Fruit fly (Drosophila melanogaster) whole organism, embryonic: ENCODE results near the gene CG3505.

Source experiments
- Antp ChIP-seq: fragments of 200-800 bp; sonication (Bioruptor generic); optimal IDR thresholded peaks from 3 replicates; lab custom pipeline; 2016; ENCODE audit warnings: missing biosample characterization, missing genetic modification characterization
- Bgb ChIP-seq: fragments of 200-800 bp; sonication (Bioruptor generic); IDR thresholded peaks from 2 replicates; pipeline ENCODE4 v1.3.6; 2022; ENCODE audit warnings: missing biosample characterization, missing genetic modification characterization; ENCODE audit not compliant: partially characterized antibody
- CG10209 ChIP-seq: fragments of 200-800 bp; sonication (Bioruptor generic); optimal IDR thresholded peaks from 3 replicates; lab custom pipeline; 2017; ENCODE audit warnings: missing biosample characterization, mild to moderate bottlenecking, missing genetic modification characterization, missing genetic modification reagents
- CG10431 ChIP-seq: fragments of 200-800 bp; sonication (Bioruptor generic); optimal IDR thresholded peaks from 3 replicates; lab custom pipeline; 2018; ENCODE audit warnings: missing biosample characterization, mild to moderate bottlenecking, missing genetic modification characterization
- CG11723 ChIP-seq: fragments of 200-800 bp; sonication (Bioruptor generic); optimal IDR thresholded peaks from 2 replicates; lab custom pipeline; 2017; ENCODE audit warnings: missing biosample characterization, mild to moderate bottlenecking, missing genetic modification characterization
- CG12659 ChIP-seq: fragments of 200-800 bp; sonication (Bioruptor generic); optimal IDR thresholded peaks from 3 replicates; lab custom pipeline; 2017; ENCODE audit warnings: mild to moderate bottlenecking, missing biosample characterization, missing genetic modification reagents, missing genetic modification characterization
- CG12769 ChIP-seq: fragments of 200-800 bp; sonication (Bioruptor generic); optimal IDR thresholded peaks from 2 replicates; lab custom pipeline; 2019; ENCODE audit warnings: missing biosample characterization, mild to moderate bottlenecking, missing genetic modification characterization, moderate library complexity
- CG13123 ChIP-seq: fragments of 200-800 bp; sonication (Bioruptor generic); optimal IDR thresholded peaks from 2 replicates; lab custom pipeline; 2016; ENCODE audit warnings: missing biosample characterization, missing genetic modification characterization
- CG14667 ChIP-seq: fragments of 200-800 bp; sonication (Bioruptor generic); IDR thresholded peaks from 2 replicates; pipeline ENCODE4 v1.3.6; 2022; ENCODE audit warnings: missing biosample characterization, missing genetic modification characterization
- CG14710 ChIP-seq: fragments of 200-800 bp; sonication (Bioruptor generic); optimal IDR thresholded peaks from 3 replicates; lab custom pipeline; 2019; ENCODE audit warnings: missing biosample characterization, mild to moderate bottlenecking, missing genetic modification characterization, moderate library complexity
- CG1647 ChIP-seq: fragments of 200-800 bp; sonication (Bioruptor generic); optimal IDR thresholded peaks from 3 replicates; lab custom pipeline; 2016; ENCODE audit warnings: missing biosample characterization, missing genetic modification characterization
- CG16779 ChIP-seq: fragments of 200-800 bp; sonication (Bioruptor generic); IDR thresholded peaks from 2 replicates; pipeline ENCODE4 v1.3.6; 2022; ENCODE audit warnings: missing biosample characterization, missing genetic modification characterization
- CG16815 ChIP-seq: fragments of 200-800 bp; sonication (Bioruptor generic); optimal IDR thresholded peaks from 3 replicates; lab custom pipeline; 2017; ENCODE audit warnings: missing biosample characterization, mild to moderate bottlenecking, missing genetic modification characterization
- CG42726 ChIP-seq: fragments of 200-800 bp; sonication (Bioruptor generic); IDR thresholded peaks from 2 replicates; pipeline ENCODE4 v1.3.6; 2022; ENCODE audit warnings: missing biosample characterization, missing genetic modification characterization; ENCODE audit not compliant: partially characterized antibody
- CG4617 ChIP-seq: fragments of 200-800 bp; sonication (Bioruptor generic); optimal IDR thresholded peaks from 3 replicates; lab custom pipeline; 2016; ENCODE audit warnings: missing biosample characterization, missing genetic modification characterization, borderline replicate concordance
- CG5953 ChIP-seq: fragments of 200-800 bp; sonication (Bioruptor generic); IDR thresholded peaks from 2 replicates; pipeline ENCODE4 v1.3.6; 2022; ENCODE audit warnings: missing biosample characterization, missing genetic modification characterization
- D ChIP-seq, 2 experiments: fragments of 200-800 bp in 1 of 2; fragments of >200 bp in 1 of 2; sonication (Bioruptor generic) in 1 of 2; optimal IDR thresholded peaks; 2 replicates in 1 of 2; 3 replicates in 1 of 2; lab custom pipeline; 2017; ENCODE audit warnings: mild to moderate bottlenecking in 1 of 2, missing biosample characterization in 1 of 2, missing genetic modification characterization in 1 of 2, missing genetic modification reagents in 1 of 2
- Dad ChIP-seq: fragments of 200-800 bp; sonication (Bioruptor generic); optimal IDR thresholded peaks from 3 replicates; lab custom pipeline; 2016; ENCODE audit warnings: missing biosample characterization, missing genetic modification characterization
- Hsf ChIP-seq: fragments of 200-800 bp; sonication (Bioruptor generic); optimal IDR thresholded peaks from 3 replicates; lab custom pipeline; 2016; ENCODE audit warnings: missing biosample characterization, missing genetic modification characterization
- MBD-R2 ChIP-seq: fragments of 200-800 bp; sonication (Bioruptor generic); IDR thresholded peaks from 2 replicates; pipeline ENCODE4 v1.3.6; 2022; ENCODE audit warnings: missing biosample characterization, missing genetic modification characterization
- MTF-1 ChIP-seq: fragments of 200-800 bp; sonication (Bioruptor generic); optimal IDR thresholded peaks from 2 replicates; lab custom pipeline; 2018; ENCODE audit warnings: missing biosample characterization, mild to moderate bottlenecking, missing genetic modification characterization, borderline replicate concordance
- Myb ChIP-seq: fragments of 200-800 bp; sonication (Bioruptor generic); optimal IDR thresholded peaks from 2 replicates; lab custom pipeline; 2016; ENCODE audit warnings: missing biosample characterization, missing genetic modification characterization
- NfI ChIP-seq: fragments of 200-800 bp; sonication (Bioruptor generic); optimal IDR thresholded peaks from 3 replicates; lab custom pipeline; 2018; ENCODE audit warnings: missing biosample characterization, mild to moderate bottlenecking, missing genetic modification characterization, moderate library complexity
- Opbp ChIP-seq: fragments of 200-800 bp; sonication (Bioruptor generic); IDR thresholded peaks from 3 replicates; pipeline ENCODE4 v1.3.6; 2022; ENCODE audit warnings: missing biosample characterization, missing genetic modification characterization; ENCODE audit not compliant: partially characterized antibody
- Scr ChIP-seq: fragments of 200-800 bp; sonication (Bioruptor generic); IDR thresholded peaks from 2 replicates; pipeline ENCODE4 v1.3.6; 2022; ENCODE audit warnings: missing biosample characterization, missing genetic modification characterization; ENCODE audit not compliant: partially characterized antibody
- Trl ChIP-seq, 3 experiments: fragments of >200 bp in 2 of 3; fragments of 200-800 bp in 1 of 3; sonication (Bioruptor generic) in 1 of 3; optimal IDR thresholded peaks; 2 replicates in 1 of 3; 3 replicates in 2 of 3; lab custom pipeline; 2016 to 2017; ENCODE audit warnings: missing biosample characterization in 1 of 3, missing genetic modification characterization in 1 of 3
- ara ChIP-seq: fragments of 200-800 bp; sonication (Bioruptor generic); IDR thresholded peaks from 2 replicates; pipeline ENCODE4 v1.3.6; 2022; ENCODE audit warnings: missing biosample characterization, missing genetic modification characterization
- chm ChIP-seq: fragments of 200-800 bp; sonication (Bioruptor generic); IDR thresholded peaks from 2 replicates; pipeline ENCODE4 v1.3.6; 2022; ENCODE audit warnings: missing biosample characterization, missing genetic modification characterization
- da ChIP-seq: fragments of 200-800 bp; sonication (Bioruptor generic); optimal IDR thresholded peaks from 2 replicates; lab custom pipeline; 2016; ENCODE audit warnings: missing biosample characterization, missing genetic modification characterization
- dm ChIP-seq: fragments of 200-800 bp; sonication (Bioruptor generic); optimal IDR thresholded peaks from 3 replicates; lab custom pipeline; 2016; ENCODE audit warnings: missing biosample characterization, missing genetic modification characterization
- ems ChIP-seq: fragments of 200-800 bp; sonication (Bioruptor generic); optimal IDR thresholded peaks from 3 replicates; lab custom pipeline; 2016; ENCODE audit warnings: missing biosample characterization, missing genetic modification characterization
- fd64A ChIP-seq: fragments of 200-800 bp; sonication (Bioruptor generic); optimal IDR thresholded peaks from 3 replicates; lab custom pipeline; 2018; ENCODE audit warnings: missing biosample characterization, mild to moderate bottlenecking, missing genetic modification characterization
- fru ChIP-seq: fragments of >200 bp; optimal IDR thresholded peaks from 2 replicates; lab custom pipeline; 2017
- gcm2 ChIP-seq: fragments of 200-800 bp; sonication (Bioruptor generic); optimal IDR thresholded peaks from 2 replicates; lab custom pipeline; 2016; ENCODE audit warnings: missing biosample characterization, missing genetic modification characterization
- gsb-n ChIP-seq: fragments of 200-800 bp; sonication (Bioruptor generic); optimal IDR thresholded peaks from 3 replicates; lab custom pipeline; 2018; ENCODE audit warnings: missing biosample characterization, mild to moderate bottlenecking, missing genetic modification characterization
- ind ChIP-seq: fragments of 200-800 bp; sonication (Bioruptor generic); optimal IDR thresholded peaks from 3 replicates; lab custom pipeline; 2016; ENCODE audit warnings: missing biosample characterization, missing genetic modification characterization
- jigr1 ChIP-seq: fragments of 200-800 bp; sonication (Bioruptor generic); IDR thresholded peaks from 3 replicates; pipeline ENCODE4 v1.3.6; 2022; ENCODE audit warnings: missing biosample characterization, missing genetic modification characterization
- jing ChIP-seq: fragments of 200-800 bp; sonication (Bioruptor generic); optimal IDR thresholded peaks from 2 replicates; lab custom pipeline; 2018; ENCODE audit warnings: missing biosample characterization, mild to moderate bottlenecking, missing genetic modification characterization
- nau ChIP-seq: fragments of 200-800 bp; sonication (Bioruptor generic); optimal IDR thresholded peaks from 3 replicates; lab custom pipeline; 2017; ENCODE audit warnings: missing biosample characterization, mild to moderate bottlenecking, missing genetic modification characterization, missing genetic modification reagents
- pan ChIP-seq, 4 experiments: fragments of >200 bp in 3 of 4; fragments of 200-800 bp in 1 of 4; sonication (Bioruptor generic) in 1 of 4; optimal IDR thresholded peaks in 3 of 4; IDR thresholded peaks in 1 of 4; 2 replicates each; pipeline versions ENCODE4 v1.3.6 to Lab custom; 2017 to 2022; ENCODE audit warnings: missing biosample characterization in 2 of 4, missing genetic modification characterization in 2 of 4, mixed read lengths in 1 of 4
- pb ChIP-seq: fragments of 200-800 bp; sonication (Bioruptor generic); optimal IDR thresholded peaks from 3 replicates; lab custom pipeline; 2016; ENCODE audit warnings: missing biosample characterization, missing genetic modification characterization
- sc ChIP-seq, 3 experiments: fragments of >200 bp in 2 of 3; fragments of 200-800 bp in 1 of 3; sonication (Bioruptor generic) in 1 of 3; optimal IDR thresholded peaks; 2 replicates in 2 of 3; 3 replicates in 1 of 3; lab custom pipeline; 2017; ENCODE audit warnings: mild to moderate bottlenecking in 1 of 3, missing biosample characterization in 1 of 3, missing genetic modification characterization in 1 of 3, missing genetic modification reagents in 1 of 3
- seq ChIP-seq: fragments of 200-800 bp; sonication (Bioruptor generic); IDR thresholded peaks from 2 replicates; pipeline ENCODE4 v1.3.6; 2022; ENCODE audit warnings: missing biosample characterization, missing genetic modification characterization
- shn ChIP-seq: fragments of 200-800 bp; sonication (Bioruptor generic); optimal IDR thresholded peaks from 3 replicates; lab custom pipeline; 2016; ENCODE audit warnings: missing biosample characterization, missing genetic modification characterization
- so ChIP-seq: fragments of 200-800 bp; sonication (Bioruptor generic); IDR thresholded peaks from 3 replicates; pipeline ENCODE4 v1.3.6; 2022; ENCODE audit warnings: missing biosample characterization, missing genetic modification characterization
- tna ChIP-seq: fragments of 200-800 bp; sonication (Bioruptor generic); IDR thresholded peaks from 2 replicates; pipeline ENCODE4 v1.3.6; 2022; ENCODE audit warnings: missing biosample characterization, missing genetic modification characterization; ENCODE audit not compliant: partially characterized antibody
- trh ChIP-seq: fragments of 200-800 bp; sonication (Bioruptor generic); optimal IDR thresholded peaks from 2 replicates; lab custom pipeline; 2016; ENCODE audit warnings: missing biosample characterization, missing genetic modification characterization
- wor ChIP-seq: fragments of 200-800 bp; sonication (Bioruptor generic); IDR thresholded peaks from 2 replicates; pipeline ENCODE4 v1.3.6; 2022; ENCODE audit warnings: missing biosample characterization, missing genetic modification characterization

The CG3505 gene

dm6 chr3R:14706860-14707259 lies 49.6 kb downstream of the CG3505 start (continued):
- TF ChIP-seq CG14710 (tag; lab: Kevin White, UChicago) (no peak), Hsf (GFP tag; lab: Kevin White, UChicago) (peak; percentile 39), CG10431 (GFP tag; lab: Kevin White, UChicago) (no peak), Bgb (peak; percentile 69), CG11723 (GFP tag; lab: Kevin White, UChicago) (no peak), shn (GFP tag; lab: Kevin White, UChicago) (peak; percentile 22), CG1647 (GFP tag; lab: Kevin White, UChicago) (peak; percentile 41), Antp (GFP tag; lab: Kevin White, UChicago) (peak; percentile 43), fru (no peak), chm (GFP tag; lab: Robert Waterston, UW) (0 out of 2 replicates have a peak, but pooled peaks have one; percentile 17), dm (GFP tag; lab: Kevin White, UChicago) (no peak), CG16779 (GFP tag; lab: Robert Waterston, UW) (peak; percentile 57; the same call in 1 of the 2 replicates), Dad (peak; percentile 13), so (GFP tag; lab: Robert Waterston, UW) (peak; percentile 63), fd64A (GFP tag; lab: Kevin White, UChicago) (no peak), CG42726 (GFP tag; lab: Robert Waterston, UW) (peak; percentile 45; the same call in 1 of the 2 replicates), Myb (peak; percentile 57), CG14667 (GFP tag; lab: Robert Waterston, UW) (0 out of 2 replicates have a peak, but pooled peaks have one; percentile 22), Scr (GFP tag; lab: Robert Waterston, UW) (peak; percentile 57), jing (GFP tag; lab: Kevin White, UChicago) (peak; percentile 13), trh (GFP tag; lab: Kevin White, UChicago) (no peak), CG5953 (GFP tag; lab: Robert Waterston, UW) (peak; percentile 73), ems (peak; percentile 41), CG4617 (GFP tag; lab: Kevin White, UChicago) (no peak), ara (GFP tag; lab: Robert Waterston, UW) (peak; percentile 72), D (optimal IDR thresholded peaks at IDR 0.05; lab: Kevin White, UChicago) (no peak), D (GFP tag; optimal IDR thresholded peaks at IDR 0.05; lab: Kevin White, UChicago) (no peak), gcm2 (GFP tag; lab: Kevin White, UChicago) (no peak), pb (GFP tag; lab: Kevin White, UChicago) (peak; percentile 13), wor (GFP tag; lab: Robert Waterston, UW) (peak; percentile 49), Opbp (no peak), da (GFP tag; lab: Kevin White, UChicago) (no peak), NfI (GFP tag; lab: Kevin White, UChicago) (peak; percentile 13), CG12659 (peak; percentile 38), tna (GFP tag; lab: Robert Waterston, UW) (peak; percentile 86), CG16815 (GFP tag; lab: Kevin White, UChicago) (no peak), CG10209 (GFP tag; lab: Kevin White, UChicago) (peak; percentile 27), CG13123 (GFP tag; lab: Kevin White, UChicago) (no peak), pan (optimal IDR thresholded peaks at IDR 0.05; lab: Kevin White, UChicago) (no peak), pan (GFP tag; optimal IDR thresholded peaks at IDR 0.05 in 1 of 2, IDR thresholded peaks at IDR 0.05 in 1 of 2) (peak in 1 of 2 experiments; percentile 84), Trl (optimal IDR thresholded peaks at IDR 0.05; lab: Kevin White, UChicago) (no peak), Trl (GFP tag; optimal IDR thresholded peaks at IDR 0.05; lab: Kevin White, UChicago) (peak; percentile 47), MBD-R2 (GFP tag; lab: Robert Waterston, UW) (peak; percentile 47; the same call in 1 of the 2 replicates), sc (optimal IDR thresholded peaks at IDR 0.05; lab: Kevin White, UChicago) (no peak), sc (GFP tag; optimal IDR thresholded peaks at IDR 0.05; lab: Kevin White, UChicago) (no peak), MTF-1 (no peak), nau (GFP tag; lab: Kevin White, UChicago) (no peak), seq (GFP tag; lab: Robert Waterston, UW) (peak; percentile 63), CG12769 (tag; lab: Kevin White, UChicago) (peak; percentile 80), jigr1 (GFP tag; lab: Robert Waterston, UW) (0 out of 3 replicates have a peak, but pooled peaks have one; percentile 14), ind (GFP tag; lab: Kevin White, UChicago) (peak; percentile 71), gsb-n (no peak)
